Fruit fly (Drosophila melanogaster): ENCODE results near the gene bin.

- TF ChIP-seq usp (GFP tag; optimal IDR thresholded peaks at IDR 0.05) (no peak), dl (GFP tag; optimal IDR thresholded peaks at IDR 0.05; ENCODE audit: insufficient read depth in 1 of 2, partially characterized antibody in 2 of 2) (no peak), foxo (GFP tag; optimal IDR thresholded peaks at IDR 0.05) (no peak), fru (GFP tag; optimal IDR thresholded peaks at IDR 0.05) (no peak)
Observed at dm6 chr3L:6942103-6942830, 48.2 kb upstream of the bin start.
